Fruit fly (Drosophila melanogaster) whole organism, embryonic: ENCODE measurements around the gene CG43894.

Experiments used
- B-H2 ChIP-seq: fragments of 200-800 bp; sonication (Bioruptor generic); optimal IDR thresholded peaks from 2 replicates; lab custom pipeline; 2018; ENCODE audit warnings: missing biosample characterization, mild to moderate bottlenecking, missing genetic modification characterization
- BtbVII ChIP-seq: fragments of 200-800 bp; sonication (Bioruptor generic); optimal IDR thresholded peaks from 3 replicates; lab custom pipeline; 2017; ENCODE audit warnings: missing biosample characterization, mild to moderate bottlenecking, missing genetic modification characterization
- CG10543 ChIP-seq: fragments of 200-800 bp; sonication (Bioruptor generic); optimal IDR thresholded peaks from 3 replicates; lab custom pipeline; 2017; ENCODE audit warnings: missing biosample characterization, mild to moderate bottlenecking, missing genetic modification characterization, moderate library complexity
- CG12236 ChIP-seq: fragments of 200-800 bp; sonication (Bioruptor generic); optimal IDR thresholded peaks from 2 replicates; lab custom pipeline; 2016; ENCODE audit warnings: missing biosample characterization, missing genetic modification characterization
- CG12299 ChIP-seq: fragments of 200-800 bp; sonication (Bioruptor generic); optimal IDR thresholded peaks from 2 replicates; lab custom pipeline; 2018; ENCODE audit warnings: missing biosample characterization, mild to moderate bottlenecking, missing genetic modification characterization
- CG13894 ChIP-seq: fragments of 200-800 bp; sonication (Bioruptor generic); optimal IDR thresholded peaks from 3 replicates; lab custom pipeline; 2018; ENCODE audit warnings: missing biosample characterization, mild to moderate bottlenecking, missing genetic modification characterization, moderate library complexity
- CG1529 ChIP-seq: fragments of 200-800 bp; sonication (Bioruptor generic); optimal IDR thresholded peaks from 3 replicates; lab custom pipeline; 2018; ENCODE audit warnings: missing biosample characterization, missing genetic modification characterization
- CG15514 ChIP-seq: fragments of 200-800 bp; sonication (Bioruptor generic); optimal IDR thresholded peaks from 3 replicates; lab custom pipeline; 2017; ENCODE audit warnings: missing biosample characterization, missing genetic modification characterization, mild to moderate bottlenecking, moderate library complexity, missing genetic modification reagents
- CG16863 ChIP-seq: fragments of 200-800 bp; sonication (Bioruptor generic); optimal IDR thresholded peaks from 3 replicates; lab custom pipeline; 2016; ENCODE audit warnings: missing biosample characterization, missing genetic modification characterization
- CG18011 ChIP-seq: fragments of 200-800 bp; sonication (Bioruptor generic); optimal IDR thresholded peaks from 2 replicates; lab custom pipeline; 2017; ENCODE audit warnings: missing biosample characterization, missing genetic modification characterization, mild to moderate bottlenecking, moderate library complexity, missing genotype
- CG2120 ChIP-seq: fragments of 200-800 bp; sonication (Bioruptor generic); optimal IDR thresholded peaks from 3 replicates; lab custom pipeline; 2016; ENCODE audit warnings: missing biosample characterization, missing genetic modification characterization
- CG2678 ChIP-seq: fragments of 200-800 bp; sonication (Bioruptor generic); optimal IDR thresholded peaks from 3 replicates; lab custom pipeline; 2019; ENCODE audit warnings: missing biosample characterization, mild to moderate bottlenecking, missing genetic modification characterization, moderate library complexity
- CG31224 ChIP-seq: fragments of 200-800 bp; sonication (Bioruptor generic); IDR thresholded peaks from 2 replicates; pipeline ENCODE4 v1.3.6; 2022; ENCODE audit warnings: missing biosample characterization, missing genetic modification characterization
- CG31365 ChIP-seq: fragments of 200-800 bp; sonication (Bioruptor generic); optimal IDR thresholded peaks from 2 replicates; lab custom pipeline; 2018; ENCODE audit warnings: missing biosample characterization, mild to moderate bottlenecking, missing genetic modification characterization
- CG34224 ChIP-seq: fragments of 200-800 bp; sonication (Bioruptor generic); IDR thresholded peaks from 3 replicates; pipeline ENCODE4 v1.3.6; 2022; ENCODE audit warnings: missing biosample characterization, missing genetic modification characterization; ENCODE audit not compliant: partially characterized antibody
- CG34376 ChIP-seq: fragments of 200-800 bp; sonication (Bioruptor generic); optimal IDR thresholded peaks from 2 replicates; lab custom pipeline; 2018; ENCODE audit warnings: missing biosample characterization, mild to moderate bottlenecking, missing genetic modification characterization
- CG4360 ChIP-seq: fragments of 200-800 bp; sonication (Bioruptor generic); IDR thresholded peaks from 2 replicates; pipeline ENCODE4 v1.3.6; 2022; ENCODE audit warnings: missing biosample characterization, missing genetic modification characterization
- CG6813 ChIP-seq: fragments of 200-800 bp; sonication (Bioruptor generic); optimal IDR thresholded peaks from 2 replicates; lab custom pipeline; 2017; ENCODE audit warnings: missing biosample characterization, missing genetic modification characterization, mild to moderate bottlenecking, moderate library complexity, missing genetic modification reagents
- CG7372 ChIP-seq: fragments of 200-800 bp; sonication (Bioruptor generic); IDR thresholded peaks from 2 replicates; pipeline ENCODE4 v1.3.6; 2022; ENCODE audit warnings: missing biosample characterization, missing genetic modification characterization
- CG8281 ChIP-seq: fragments of 200-800 bp; sonication (Bioruptor generic); optimal IDR thresholded peaks from 2 replicates; lab custom pipeline; 2018; ENCODE audit warnings: missing biosample characterization, mild to moderate bottlenecking, missing genetic modification characterization, moderate library complexity
- Eip74EF ChIP-seq, 2 experiments: fragments of 200-800 bp in 1 of 2; fragments of >200 bp in 1 of 2; sonication (Bioruptor generic) in 1 of 2; optimal IDR thresholded peaks; 2 replicates each; lab custom pipeline; 2017 to 2019; ENCODE audit warnings: missing biosample characterization in 2 of 2, missing genetic modification characterization in 2 of 2, mild to moderate bottlenecking in 1 of 2, moderate library complexity in 1 of 2
- Ets97D ChIP-seq: fragments of 200-800 bp; sonication (Bioruptor generic); optimal IDR thresholded peaks from 3 replicates; lab custom pipeline; 2016; ENCODE audit warnings: missing biosample characterization, missing genetic modification characterization
- H15 ChIP-seq: fragments of 200-800 bp; sonication (Bioruptor generic); IDR thresholded peaks from 3 replicates; pipeline ENCODE4 v1.3.6; 2022; ENCODE audit warnings: missing biosample characterization, missing genetic modification characterization
- Hey ChIP-seq: fragments of 200-800 bp; sonication (Bioruptor generic); optimal IDR thresholded peaks from 3 replicates; lab custom pipeline; 2018; ENCODE audit warnings: missing biosample characterization, mild to moderate bottlenecking, missing genetic modification characterization
- MESR4 ChIP-seq: fragments of 200-800 bp; sonication (Bioruptor generic); optimal IDR thresholded peaks from 2 replicates; lab custom pipeline; 2018; ENCODE audit warnings: missing biosample characterization, mild to moderate bottlenecking, missing genetic modification characterization, moderate library complexity
- MTF-1 ChIP-seq: fragments of 200-800 bp; sonication (Bioruptor generic); optimal IDR thresholded peaks from 2 replicates; lab custom pipeline; 2018; ENCODE audit warnings: missing biosample characterization, mild to moderate bottlenecking, missing genetic modification characterization, borderline replicate concordance
- Mad ChIP-seq: fragments of 200-800 bp; sonication (Bioruptor generic); optimal IDR thresholded peaks from 2 replicates; lab custom pipeline; 2016; ENCODE audit warnings: missing biosample characterization, missing genetic modification characterization
- Med ChIP-seq: fragments of 200-800 bp; sonication (Bioruptor generic); peaks from one replicate; lab custom pipeline; 2016; ENCODE audit warnings: missing biosample characterization, missing genetic modification characterization, mild to moderate bottlenecking, inconsistent platforms, moderate library complexity
- Optix ChIP-seq: fragments of 200-800 bp; sonication (Bioruptor generic); IDR thresholded peaks from 3 replicates; pipeline ENCODE4 v1.3.6; 2022; ENCODE audit warnings: missing biosample characterization, missing genetic modification characterization
- PHDP ChIP-seq: fragments of 200-800 bp; sonication (Bioruptor generic); optimal IDR thresholded peaks from 3 replicates; lab custom pipeline; 2018; ENCODE audit warnings: missing biosample characterization, mild to moderate bottlenecking, missing genetic modification characterization, moderate library complexity
- Tbp ChIP-seq: fragments of >200 bp; optimal IDR thresholded peaks from 2 replicates; lab custom pipeline; 2018; ENCODE audit warnings: missing biosample characterization, missing genetic modification characterization
- bowl ChIP-seq: fragments of 200-800 bp; sonication (Bioruptor generic); IDR thresholded peaks from 2 replicates; pipeline ENCODE4 v1.3.6; 2022; ENCODE audit warnings: missing biosample characterization, missing genetic modification characterization
- cad ChIP-seq: fragments of >200 bp; optimal IDR thresholded peaks from 2 replicates; lab custom pipeline; 2017; ENCODE audit warnings: missing biosample characterization, missing genetic modification characterization
- caup ChIP-seq: fragments of 200-800 bp; sonication (Bioruptor generic); optimal IDR thresholded peaks from 3 replicates; lab custom pipeline; 2017; ENCODE audit warnings: missing biosample characterization, mild to moderate bottlenecking, missing genetic modification characterization, moderate library complexity; ENCODE audit not compliant: severe bottlenecking
- chinmo ChIP-seq: fragments of 200-800 bp; sonication (Bioruptor generic); IDR thresholded peaks from 4 replicates; pipeline ENCODE4 v1.3.6; 2022; ENCODE audit warnings: missing biosample characterization, missing genetic modification characterization; ENCODE audit not compliant: partially characterized antibody
- corto ChIP-seq: fragments of 200-800 bp; sonication (Bioruptor generic); optimal IDR thresholded peaks from 2 replicates; lab custom pipeline; 2016; ENCODE audit warnings: missing biosample characterization, mild to moderate bottlenecking, missing genetic modification characterization, moderate library complexity
- disco-r ChIP-seq: fragments of 200-800 bp; sonication (Bioruptor generic); optimal IDR thresholded peaks from 2 replicates; lab custom pipeline; 2016; ENCODE audit warnings: missing biosample characterization, missing genetic modification characterization
- exex ChIP-seq: fragments of 200-800 bp; sonication (Bioruptor generic); optimal IDR thresholded peaks from 4 replicates; lab custom pipeline; 2018; ENCODE audit warnings: missing biosample characterization, mild to moderate bottlenecking, missing genetic modification characterization, moderate library complexity
- gem ChIP-seq: fragments of 200-800 bp; sonication (Bioruptor generic); optimal IDR thresholded peaks from 2 replicates; lab custom pipeline; 2019; ENCODE audit warnings: missing biosample characterization, mild to moderate bottlenecking, missing genetic modification characterization, moderate library complexity
- grn ChIP-seq: fragments of 200-800 bp; sonication (Bioruptor generic); optimal IDR thresholded peaks from 3 replicates; lab custom pipeline; 2017; ENCODE audit warnings: missing biosample characterization, missing genetic modification characterization
- oc ChIP-seq: fragments of 200-800 bp; sonication (Bioruptor generic); optimal IDR thresholded peaks from 2 replicates; lab custom pipeline; 2018; ENCODE audit warnings: missing biosample characterization, mild to moderate bottlenecking, missing genetic modification characterization, moderate library complexity
- odd ChIP-seq: fragments of 200-800 bp; sonication (Bioruptor generic); optimal IDR thresholded peaks from 2 replicates; lab custom pipeline; 2017; ENCODE audit warnings: missing biosample characterization, mild to moderate bottlenecking, missing genetic modification characterization
- psq ChIP-seq: fragments of 200-800 bp; sonication (Bioruptor generic); optimal IDR thresholded peaks from 2 replicates; lab custom pipeline; 2017; ENCODE audit warnings: missing biosample characterization, missing genetic modification characterization
- run ChIP-seq: fragments of 200-800 bp; sonication (Bioruptor generic); optimal IDR thresholded peaks from 3 replicates; lab custom pipeline; 2018; ENCODE audit warnings: missing biosample characterization, mild to moderate bottlenecking, missing genetic modification characterization
- scrt ChIP-seq: fragments of 200-800 bp; sonication (Bioruptor generic); optimal IDR thresholded peaks from 2 replicates; lab custom pipeline; 2018; ENCODE audit warnings: missing biosample characterization, mild to moderate bottlenecking, missing genetic modification characterization, moderate library complexity
- sd ChIP-seq: fragments of 200-800 bp; sonication (Bioruptor generic); optimal IDR thresholded peaks from 3 replicates; lab custom pipeline; 2018; ENCODE audit warnings: missing biosample characterization, mild to moderate bottlenecking, missing genetic modification characterization, moderate library complexity
- slp2 ChIP-seq: fragments of 200-800 bp; sonication (Bioruptor generic); optimal IDR thresholded peaks from 2 replicates; lab custom pipeline; 2016; ENCODE audit warnings: missing biosample characterization, missing genetic modification characterization
- sug ChIP-seq: fragments of 200-800 bp; optimal IDR thresholded peaks from 2 replicates; lab custom pipeline; 2019; ENCODE audit warnings: missing biosample characterization, mild to moderate bottlenecking, missing genetic modification characterization, moderate library complexity
- ttk ChIP-seq: fragments of 200-800 bp; sonication (Bioruptor generic); IDR thresholded peaks from 2 replicates; pipeline ENCODE4 v2.1.2; 2022; ENCODE audit warnings: missing biosample characterization, missing genetic modification characterization
- yki ChIP-seq: fragments of >200 bp; optimal IDR thresholded peaks from 3 replicates; lab custom pipeline; 2018

Gene CG43894

dm6 chr3L:12889353-12889820 lies at the start of gene CG43894:
CG43894 (plus strand) TSS chr3L:12889770.
- TF ChIP-seq CG2678 (peak; percentile 52), CG10543 (GFP tag; lab: Kevin White, UChicago) (peak; percentile 19), chinmo (0 out of 4 replicates have a peak, but pooled peaks have one; percentile 63), CG13894 (tag; lab: Kevin White, UChicago) (peak; percentile 32), CG31365 (no peak), CG15514 (GFP tag; lab: Kevin White, UChicago) (peak; percentile 20), B-H2 (GFP tag; lab: Kevin White, UChicago) (peak; percentile 16), cad (GFP tag; lab: Kevin White, UChicago) (no peak), exex (tag; lab: Kevin White, UChicago) (peak; percentile 95), CG12299 (tag; lab: Kevin White, UChicago) (no peak), CG8281 (tag; lab: Kevin White, UChicago) (peak; percentile 41), CG12236 (GFP tag; lab: Kevin White, UChicago) (no peak), sd (tag; lab: Kevin White, UChicago) (peak; percentile 85), oc (tag; lab: Kevin White, UChicago) (no peak), CG1529 (no peak), Med (GFP tag; lab: Kevin White, UChicago) (no peak), Hey (peak; percentile 51), grn (GFP tag; lab: Kevin White, UChicago) (peak; percentile 80), BtbVII (GFP tag; lab: Kevin White, UChicago) (peak; percentile 40), CG2120 (no peak), slp2 (GFP tag; lab: Kevin White, UChicago) (no peak), CG7372 (GFP tag; lab: Robert Waterston, UW) (no peak), Mad (GFP tag; lab: Kevin White, UChicago) (no peak), bowl (GFP tag; lab: Robert Waterston, UW) (no peak), corto (peak; percentile 6), H15 (no peak), CG4360 (GFP tag; lab: Robert Waterston, UW) (no peak), ttk (GFP tag; lab: Robert Waterston, UW) (no peak), disco-r (GFP tag; lab: Kevin White, UChicago) (no peak), CG6813 (GFP tag; lab: Kevin White, UChicago) (peak; percentile 1), yki (lab: Kevin White, UChicago) (no peak), CG31224 (GFP tag; lab: Robert Waterston, UW) (no peak), MESR4 (GFP tag; lab: Kevin White, UChicago) (no peak), CG34376 (GFP tag; lab: Kevin White, UChicago) (peak; percentile 80), run (peak; percentile 13), Ets97D (GFP tag; lab: Kevin White, UChicago) (no peak), MTF-1 (peak; percentile 21), CG16863 (GFP tag; lab: Kevin White, UChicago) (no peak), odd (peak; percentile 16), Eip74EF (GFP tag; optimal IDR thresholded peaks at IDR 0.05; lab: Kevin White, UChicago) (no peak), Tbp (GFP tag; lab: Kevin White, UChicago) (no peak), psq (GFP tag; lab: Kevin White, UChicago) (no peak), CG34224 (no peak), scrt (peak; percentile 9), PHDP (peak; percentile 44), CG18011 (no peak), Optix (GFP tag; lab: Robert Waterston, UW) (no peak), gem (tag; lab: Kevin White, UChicago) (no peak), caup (GFP tag; lab: Kevin White, UChicago) (peak; percentile 33), sug (tag; lab: Kevin White, UChicago) (peak; percentile 95)
